Fruit fly (Drosophila melanogaster): ENCODE measurements around the gene Ets65A.
A peak's percentile ranks its signal among the peaks of the same experiment; 100 is the strongest.

Gene Ets65A

DNA sequence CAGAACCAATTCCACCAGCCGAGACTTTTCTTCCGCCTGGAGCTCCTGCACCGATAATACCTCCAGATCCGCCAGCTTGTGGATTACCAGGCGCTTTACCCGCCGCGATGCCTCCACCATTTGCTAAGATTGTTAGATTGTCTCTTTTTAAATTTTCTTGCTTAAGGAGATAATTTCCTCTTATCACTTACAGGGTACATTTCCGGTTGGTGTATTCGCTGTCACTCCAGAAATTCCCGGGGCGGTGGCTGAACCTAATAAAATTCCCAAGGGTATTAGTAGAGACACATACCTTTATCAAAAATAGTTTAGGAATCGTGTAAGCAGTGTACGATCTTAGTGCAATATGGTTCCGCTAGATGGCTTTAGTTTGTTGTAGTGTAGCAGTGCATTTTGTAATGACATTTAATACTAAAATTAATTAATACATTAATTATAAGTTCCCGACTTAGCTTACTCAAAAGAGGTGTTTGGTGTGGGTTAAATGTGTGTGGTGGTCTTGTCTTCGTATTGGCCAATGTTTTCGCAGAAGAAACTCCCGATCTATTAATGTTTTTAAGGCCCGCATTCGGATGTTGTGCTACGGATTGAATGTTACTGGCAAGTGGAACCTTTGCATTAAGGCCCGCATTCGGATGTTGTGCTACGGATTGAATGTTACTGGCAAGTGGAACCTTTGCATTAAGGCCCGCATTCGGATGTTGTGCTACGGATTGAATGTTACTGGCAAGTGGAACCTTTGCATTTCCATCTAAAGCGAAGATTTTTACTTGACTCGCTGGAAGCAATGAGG, 27.4 kb downstream of the Ets65A start (continued):
- TF ChIP-seq bsh (GFP tag; optimal IDR thresholded peaks at IDR 0.05) (peak in 1 of 2 experiments; percentile 62), CG16779 (GFP tag; IDR thresholded peaks at IDR 0.05) (0 out of 2 replicates have a peak, but pooled peaks have one; percentile 39), nmo (GFP tag; optimal IDR thresholded peaks at IDR 0.05) (peak; percentile 29), Drgx (GFP tag; IDR thresholded peaks at IDR 0.05) (no peak), sens (GFP tag) (peak; percentile 98), CG1647 (GFP tag; optimal IDR thresholded peaks at IDR 0.05) (peak; percentile 45), CoRest (tag; optimal IDR thresholded peaks at IDR 0.05) (peak; percentile 39), psq (GFP tag; optimal IDR thresholded peaks at IDR 0.05) (no peak), chm (GFP tag; IDR thresholded peaks at IDR 0.05) (peak; percentile 94), CG1832 (GFP tag; optimal IDR thresholded peaks at IDR 0.05) (no peak), usp (GFP tag; optimal IDR thresholded peaks at IDR 0.05) (no peak), CG10321 (GFP tag; IDR thresholded peaks at IDR 0.05) (peak; percentile 56; the same call in 1 of the 2 replicates), her (GFP tag; optimal IDR thresholded peaks at IDR 0.05) (peak; percentile 64), pzg (GFP tag; optimal IDR thresholded peaks at IDR 0.05) (peak; percentile 17), dimm (GFP tag; IDR thresholded peaks at IDR 0.05) (0 out of 2 replicates have a peak, but pooled peaks have one; percentile 34), CG17829 (tag; optimal IDR thresholded peaks at IDR 0.05) (peak; percentile 69), CG2678 (tag; optimal IDR thresholded peaks at IDR 0.05) (no peak), CG31441 (GFP tag; IDR thresholded peaks at IDR 0.05) (peak; percentile 80), Pdp1 (GFP tag; optimal IDR thresholded peaks at IDR 0.05) (peak in 1 of 2 experiments; percentile 34), CG3726 (GFP tag; IDR thresholded peaks at IDR 0.05) (0 out of 3 replicates have a peak, but pooled peaks have one; percentile 43), CG2129 (GFP tag; IDR thresholded peaks at IDR 0.05; ENCODE audit: partially characterized antibody) (no peak), CG11085 (GFP tag; IDR thresholded peaks at IDR 0.05) (peak; percentile 83), maf-S (GFP tag; optimal IDR thresholded peaks at IDR 0.05) (peak; percentile 50), NfI (GFP tag; optimal IDR thresholded peaks at IDR 0.05) (peak; percentile 90), CG3847 (GFP tag; IDR thresholded peaks at IDR 0.05) (peak; percentile 67), oc (tag; optimal IDR thresholded peaks at IDR 0.05) (peak; percentile 12), CG34224 (GFP tag; IDR thresholded peaks at IDR 0.05; ENCODE audit: partially characterized antibody) (no peak), nerfin-1 (tag; optimal IDR thresholded peaks at IDR 0.05) (peak; percentile 72), CG9727 (GFP tag; optimal IDR thresholded peaks at IDR 0.05) (peak; percentile 71), grau (tag; optimal IDR thresholded peaks at IDR 0.05) (peak; percentile 52), sc (optimal IDR thresholded peaks at IDR 0.05) (no peak), sc (GFP tag; optimal IDR thresholded peaks at IDR 0.05) (peak; percentile 29), danr (GFP tag; IDR thresholded peaks at IDR 0.05) (peak; percentile 41; the same call in 1 of the 2 replicates), Xrp1 (GFP tag; IDR thresholded peaks at IDR 0.05) (peak; percentile 41), repo (GFP tag; optimal IDR thresholded peaks at IDR 0.05) (peak; percentile 64), caup (GFP tag; optimal IDR thresholded peaks at IDR 0.05; ENCODE audit: severe bottlenecking) (peak; percentile 94), Tbp (GFP tag; optimal IDR thresholded peaks at IDR 0.05) (no peak), CG2199 (GFP tag; IDR thresholded peaks at IDR 0.05) (peak; percentile 75; the same call in 2 of the 3 replicates), CG31365 (tag; optimal IDR thresholded peaks at IDR 0.05) (peak; percentile 96), exex (tag; optimal IDR thresholded peaks at IDR 0.05) (no peak), lbe (GFP tag; optimal IDR thresholded peaks at IDR 0.05) (no peak), Bdp1 (GFP tag; optimal IDR thresholded peaks at IDR 0.05) (peak; percentile 46), lov (optimal IDR thresholded peaks at IDR 0.05) (no peak), lov (GFP tag; IDR thresholded peaks at IDR 0.05) (peak; percentile 97), CG7271 (tag; optimal IDR thresholded peaks at IDR 0.05) (peak; percentile 87), jing (GFP tag; optimal IDR thresholded peaks at IDR 0.05) (peak; percentile 41), Scr (GFP tag; IDR thresholded peaks at IDR 0.05; ENCODE audit: partially characterized antibody) (no peak), Asciz (GFP tag; optimal IDR thresholded peaks at IDR 0.05) (peak; percentile 83), otp (GFP tag; IDR thresholded peaks at IDR 0.05) (peak; percentile 92)
